Worm (Caenorhabditis elegans) whole organism, young adult: Measurements from ENCODE around the gene T02C1.1.

ENCODE experiments used
- B0019.2 ChIP-seq: fragments of 200-800 bp; sonication (Bioruptor generic); conservative IDR thresholded peaks from 2 replicates; pipeline ENCODE4 v1.3.6; 2022; ENCODE audit warnings: missing genetic modification reagents, missing genetic modification characterization, missing compliant biosample characterization
- B0035.1 ChIP-seq: sonication (generic microtip); optimal IDR thresholded peaks from 2 replicates; lab custom pipeline; 2016; ENCODE audit warnings: missing genetic modification characterization, mild to moderate bottlenecking, missing compliant biosample characterization, missing genotype, missing genetic modification reagents
- B0261.1 ChIP-seq: sonication (generic microtip); optimal IDR thresholded peaks from 2 replicates; lab custom pipeline; 2016; ENCODE audit warnings: mild to moderate bottlenecking, missing genetic modification characterization, moderate library complexity, missing compliant biosample characterization
- C17E4.6 ChIP-seq: fragments of 200-800 bp; sonication (Bioruptor generic); IDR thresholded peaks from 2 replicates; pipeline ENCODE4 v1.3.6; 2022; ENCODE audit warnings: missing genetic modification reagents, missing genetic modification characterization, missing compliant biosample characterization
- F22D6.2 ChIP-seq: sonication (generic microtip); optimal IDR thresholded peaks from 2 replicates; lab custom pipeline; 2016; ENCODE audit warnings: mild to moderate bottlenecking, missing genetic modification characterization, missing compliant biosample characterization
- F33H1.4 ChIP-seq: fragments of 200-800 bp; sonication (Bioruptor generic); IDR thresholded peaks from 2 replicates; pipeline ENCODE4 v1.3.6; 2022; ENCODE audit warnings: missing genetic modification reagents, missing genetic modification characterization, missing compliant biosample characterization
- F37B4.10 ChIP-seq: fragments of 200-800 bp; sonication (Bioruptor generic); IDR thresholded peaks from 2 replicates; pipeline ENCODE4 v1.3.6; 2022; ENCODE audit warnings: missing genetic modification characterization, missing compliant biosample characterization
- F52B5.7 ChIP-seq: sonication (generic microtip); optimal IDR thresholded peaks from 2 replicates; lab custom pipeline; 2016; ENCODE audit warnings: mild to moderate bottlenecking, missing genetic modification characterization, missing compliant biosample characterization
- F57A8.1 ChIP-seq: fragments of 200-800 bp; sonication (Bioruptor generic); optimal IDR thresholded peaks from 2 replicates; lab custom pipeline; 2018; ENCODE audit warnings: mild to moderate bottlenecking, missing genetic modification characterization, moderate library complexity, missing compliant biosample characterization
- K11D2.4 ChIP-seq: fragments of 200-800 bp; sonication (Bioruptor generic); IDR thresholded peaks from 2 replicates; pipeline ENCODE4 v1.3.6; 2022; ENCODE audit warnings: missing genetic modification reagents, missing genetic modification characterization, missing compliant biosample characterization
- Y53F4B.3 ChIP-seq: fragments of 200-800 bp; sonication (Bioruptor generic); IDR thresholded peaks from 2 replicates; pipeline ENCODE4 v1.3.6; 2022; ENCODE audit warnings: missing genetic modification reagents, missing genetic modification characterization, missing compliant biosample characterization
- Y53G8AR.9 ChIP-seq: fragments of 200-800 bp; sonication (Bioruptor generic); conservative IDR thresholded peaks from 2 replicates; pipeline ENCODE4 v1.3.6; 2022; ENCODE audit warnings: missing genetic modification reagents, missing genetic modification characterization, missing compliant biosample characterization
- Y56A3A.18 ChIP-seq: fragments of 200-800 bp; sonication (Bioruptor generic); IDR thresholded peaks from 2 replicates; pipeline ENCODE4 v1.3.6; 2022; ENCODE audit warnings: missing genetic modification reagents, missing genetic modification characterization, missing compliant biosample characterization
- akir-1 ChIP-seq: fragments of 200-800 bp; sonication (Bioruptor generic); optimal IDR thresholded peaks from 2 replicates; lab custom pipeline; 2018; ENCODE audit warnings: mild to moderate bottlenecking, missing genetic modification characterization, moderate library complexity, missing compliant biosample characterization
- atf-7 ChIP-seq: sonication (generic microtip); optimal IDR thresholded peaks from 2 replicates; lab custom pipeline; 2017; ENCODE audit warnings: mild to moderate bottlenecking, missing genetic modification characterization, missing compliant biosample characterization
- attf-5 ChIP-seq: fragments of 200-800 bp; sonication (Bioruptor generic); optimal IDR thresholded peaks from 2 replicates; lab custom pipeline; 2018; ENCODE audit warnings: mild to moderate bottlenecking, missing genetic modification characterization, missing compliant biosample characterization
- ceh-100 ChIP-seq: fragments of 200-800 bp; sonication (Bioruptor generic); IDR thresholded peaks from 2 replicates; pipeline ENCODE4 v1.3.6; 2022; ENCODE audit warnings: missing genetic modification reagents, missing genetic modification characterization, missing compliant biosample characterization
- ceh-79 ChIP-seq: sonication (generic microtip); optimal IDR thresholded peaks from 2 replicates; lab custom pipeline; 2017; ENCODE audit warnings: mild to moderate bottlenecking, missing genetic modification characterization, missing compliant biosample characterization
- dox-1 ChIP-seq: fragments of 200-800 bp; sonication (Bioruptor generic); IDR thresholded peaks from 2 replicates; pipeline ENCODE4 v1.3.6; 2022; ENCODE audit warnings: missing genetic modification reagents, missing genetic modification characterization, missing compliant biosample characterization
- dpff-1 ChIP-seq: sonication (generic microtip); optimal IDR thresholded peaks from 2 replicates; lab custom pipeline; 2017; ENCODE audit warnings: mild to moderate bottlenecking, missing genetic modification characterization, missing compliant biosample characterization
- efl-1 ChIP-seq: fragments of 150-350 bp; optimal IDR thresholded peaks from 2 replicates; lab custom pipeline; 2014; ENCODE audit warnings: missing biosample characterization, missing genetic modification reagents, missing genetic modification characterization
- egl-44 ChIP-seq: fragments of 200-800 bp; sonication (Bioruptor generic); IDR thresholded peaks from 2 replicates; pipeline ENCODE4 v1.3.6; 2022; ENCODE audit warnings: missing genetic modification reagents, missing genetic modification characterization, missing compliant biosample characterization
- egrh-3 ChIP-seq: fragments of 200-800 bp; sonication (Bioruptor generic); IDR thresholded peaks from 2 replicates; pipeline ENCODE4 v1.3.6; 2022; ENCODE audit warnings: missing genetic modification reagents, missing genetic modification characterization, missing compliant biosample characterization
- ets-4 ChIP-seq: fragments of 200-800 bp; sonication (Bioruptor generic); optimal IDR thresholded peaks from 2 replicates; lab custom pipeline; 2018; ENCODE audit warnings: mild to moderate bottlenecking, missing genetic modification characterization, missing compliant biosample characterization
- hmg-1.2 ChIP-seq: fragments of 200-800 bp; sonication (Bioruptor generic); IDR thresholded peaks from 2 replicates; pipeline ENCODE4 v1.3.6; 2022; ENCODE audit warnings: missing genetic modification reagents, missing genetic modification characterization, missing compliant biosample characterization
- lag-1 ChIP-seq: fragments of 200-800 bp; sonication (Bioruptor generic); IDR thresholded peaks from 2 replicates; pipeline ENCODE4 v1.3.6; 2022; ENCODE audit warnings: missing genetic modification reagents, missing genetic modification characterization, missing compliant biosample characterization
- let-526 ChIP-seq: fragments of 200-800 bp; sonication (Bioruptor generic); IDR thresholded peaks from 2 replicates; pipeline ENCODE4 v1.3.6; 2022; ENCODE audit warnings: missing genetic modification reagents, missing genetic modification characterization, missing compliant biosample characterization
- let-607 ChIP-seq, 2 experiments: fragments of 200-800 bp in 1 of 2; sonication (Bioruptor generic) in 1 of 2; sonication (generic microtip) in 1 of 2; optimal IDR thresholded peaks; 2 replicates each; lab custom pipeline; 2016 to 2018; ENCODE audit warnings: mild to moderate bottlenecking in 2 of 2, missing compliant biosample characterization in 2 of 2, missing genetic modification characterization in 2 of 2, moderate library complexity in 2 of 2, missing genotype in 1 of 2
- lsl-1 ChIP-seq: fragments of 200-800 bp; sonication (Bioruptor generic); optimal IDR thresholded peaks from 2 replicates; lab custom pipeline; 2018; ENCODE audit warnings: mild to moderate bottlenecking, missing genetic modification characterization, moderate library complexity, missing compliant biosample characterization
- madf-10 ChIP-seq: sonication (generic microtip); optimal IDR thresholded peaks from 2 replicates; lab custom pipeline; 2016; ENCODE audit warnings: mild to moderate bottlenecking, missing genetic modification characterization, missing compliant biosample characterization
- madf-6 ChIP-seq: fragments of 200-800 bp; sonication (Bioruptor generic); IDR thresholded peaks from 2 replicates; pipeline ENCODE4 v1.3.6; 2022; ENCODE audit warnings: missing genetic modification reagents, missing genetic modification characterization, missing compliant biosample characterization
- madf-8 ChIP-seq: fragments of 200-800 bp; sonication (Bioruptor generic); conservative IDR thresholded peaks from 2 replicates; pipeline ENCODE4 v1.3.6; 2022; ENCODE audit warnings: missing genetic modification reagents, missing genetic modification characterization, missing compliant biosample characterization
- mxl-1 ChIP-seq: sonication (generic microtip); optimal IDR thresholded peaks from 2 replicates; lab custom pipeline; 2016; ENCODE audit warnings: missing genetic modification characterization, missing compliant biosample characterization
- nfya-2 ChIP-seq: fragments of 200-800 bp; sonication (Bioruptor generic); IDR thresholded peaks from 2 replicates; pipeline ENCODE4 v1.3.6; 2022; ENCODE audit warnings: missing genetic modification reagents, missing genetic modification characterization, missing compliant biosample characterization
- nhr-179 ChIP-seq: sonication (generic microtip); optimal IDR thresholded peaks from 2 replicates; lab custom pipeline; 2016; ENCODE audit warnings: mild to moderate bottlenecking, missing genetic modification characterization, missing compliant biosample characterization
- nhr-80 ChIP-seq: sonication (generic microtip); optimal IDR thresholded peaks from 2 replicates; lab custom pipeline; 2016; ENCODE audit warnings: missing genetic modification characterization, missing compliant biosample characterization
- nhr-90 ChIP-seq: sonication (generic microtip); optimal IDR thresholded peaks from 2 replicates; lab custom pipeline; 2016; ENCODE audit warnings: missing genotype, mild to moderate bottlenecking, missing genetic modification characterization, missing compliant biosample characterization
- pha-4 ChIP-seq: fragments of 150-350 bp; sonication (generic microtip); optimal IDR thresholded peaks from 2 replicates; lab custom pipeline; 2014; ENCODE audit warnings: missing biosample characterization, missing genetic modification reagents, missing genetic modification characterization
- sdz-38 ChIP-seq: sonication (generic microtip); optimal IDR thresholded peaks from 2 replicates; lab custom pipeline; 2016; ENCODE audit warnings: missing genotype, missing genetic modification characterization, missing compliant biosample characterization
- snpc-1.1 ChIP-seq: sonication (generic microtip); optimal IDR thresholded peaks from 2 replicates; lab custom pipeline; 2017; ENCODE audit warnings: missing genetic modification characterization, mild to moderate bottlenecking, missing compliant biosample characterization, antibody characterized with exemption, moderate library complexity, missing genotype, missing genetic modification reagents; ENCODE audit not compliant: insufficient read depth
- tbp1 ChIP-seq: fragments of 200-800 bp; sonication (Bioruptor generic); optimal IDR thresholded peaks from 2 replicates; lab custom pipeline; 2018; ENCODE audit warnings: mild to moderate bottlenecking, missing genetic modification characterization, missing compliant biosample characterization
- tbx-9 ChIP-seq: sonication (generic microtip); optimal IDR thresholded peaks from 2 replicates; lab custom pipeline; 2016; ENCODE audit warnings: borderline replicate concordance, missing genetic modification characterization, inconsistent platforms, missing compliant biosample characterization
- ztf-22 ChIP-seq: fragments of 200-800 bp; sonication (Bioruptor generic); optimal IDR thresholded peaks from 2 replicates; lab custom pipeline; 2018; ENCODE audit warnings: mild to moderate bottlenecking, missing genetic modification characterization, moderate library complexity, missing compliant biosample characterization
- ztf-26 ChIP-seq: sonication (generic microtip); optimal IDR thresholded peaks from 2 replicates; lab custom pipeline; 2017; ENCODE audit warnings: missing genetic modification characterization, missing compliant biosample characterization
- ztf-28 ChIP-seq: fragments of 200-800 bp; sonication (Bioruptor generic); IDR thresholded peaks from 2 replicates; pipeline ENCODE4 v1.3.6; 2022; ENCODE audit warnings: missing genetic modification reagents, missing genetic modification characterization, missing compliant biosample characterization
- ztf-3 ChIP-seq: fragments of 200-800 bp; sonication (Bioruptor generic); optimal IDR thresholded peaks from 2 replicates; lab custom pipeline; 2018; ENCODE audit warnings: mild to moderate bottlenecking, missing genetic modification characterization, missing compliant biosample characterization

The T02C1.1 gene

ce11 chrIII:9281480-9281879, 34.2 kb downstream of the T02C1.1 start, which contains the start of gene fozi-1:
Gene fozi-1, plus strand, starts transcription at chrIII:9281780.
- TF ChIP-seq lsl-1 (GFP tag; lab: Kevin White, UChicago) = no peak
- TF ChIP-seq ceh-79 (tag; lab: Kevin White, UChicago) = no peak
- TF ChIP-seq Y53F4B.3 (GFP tag; lab: Robert Waterston, UW) = no peak
- no peak for TF ChIP-seq B0019.2 (GFP tag; lab: Robert Waterston, UW)
- no peak for TF ChIP-seq dpff-1
- no peak for TF ChIP-seq madf-8 (GFP tag; lab: Robert Waterston, UW)
- no peak for TF ChIP-seq Y53G8AR.9 (GFP tag; lab: Robert Waterston, UW)
- no peak for TF ChIP-seq nhr-80
- TF ChIP-seq ztf-3 (GFP tag; lab: Kevin White, UChicago) = no peak
- no peak for TF ChIP-seq lag-1
- TF ChIP-seq ztf-26 (tag; lab: Kevin White, UChicago) = no peak
- no peak for TF ChIP-seq pha-4
- no peak for TF ChIP-seq Y56A3A.18
- TF ChIP-seq F22D6.2 (tag; lab: Kevin White, UChicago) = no peak
- no peak for TF ChIP-seq mxl-1

ce11 chrIII:9288540-9288939, 41.2 kb downstream of the T02C1.1 start:
- no peak for TF ChIP-seq egl-44 (GFP tag; lab: Robert Waterston, UW)
- peak; percentile 43 for TF ChIP-seq nhr-80
- TF ChIP-seq B0035.1 (tag; lab: Kevin White, UChicago) = no peak
- no peak for TF ChIP-seq F52B5.7 (tag; lab: Kevin White, UChicago)
- TF ChIP-seq ceh-100 (GFP tag; lab: Robert Waterston, UW) = no peak

- TF ChIP-seq ztf-22 (GFP tag; lab: Kevin White, UChicago) = peak; percentile 46
- no peak for TF ChIP-seq let-526 (GFP tag; lab: Robert Waterston, UW)
- TF ChIP-seq F22D6.2 (tag; lab: Kevin White, UChicago) = no peak
- TF ChIP-seq ztf-3 (GFP tag; lab: Kevin White, UChicago) = no peak
- no peak for TF ChIP-seq ztf-28
- TF ChIP-seq nhr-179 (tag; lab: Kevin White, UChicago) = no peak
- no peak for TF ChIP-seq akir-1 (GFP tag; lab: Kevin White, UChicago)
- no peak for TF ChIP-seq egl-44 (GFP tag; lab: Robert Waterston, UW)
- TF ChIP-seq nhr-90 (tag; lab: Kevin White, UChicago) = peak; percentile 8
- TF ChIP-seq dox-1 = peak; percentile 65
- peak; percentile 31 for TF ChIP-seq ets-4 (GFP tag; lab: Kevin White, UChicago)
- peak; percentile 99 for TF ChIP-seq nhr-80
- no peak for TF ChIP-seq sdz-38
- no peak for TF ChIP-seq F57A8.1 (GFP tag; lab: Kevin White, UChicago)
- TF ChIP-seq attf-5 (GFP tag; lab: Kevin White, UChicago) = peak; percentile 28
- TF ChIP-seq madf-6 (GFP tag; lab: Robert Waterston, UW) = no peak
- no peak for TF ChIP-seq egrh-3 (GFP tag; lab: Robert Waterston, UW)
- no peak for TF ChIP-seq pha-4
- TF ChIP-seq tbx-9 = no peak
- TF ChIP-seq B0019.2 (GFP tag; lab: Robert Waterston, UW) = no peak
- no peak for TF ChIP-seq madf-10 (tag; lab: Kevin White, UChicago)
- no peak for TF ChIP-seq hmg-1.2 (GFP tag; lab: Robert Waterston, UW)
- TF ChIP-seq efl-1 (GFP tag; lab: Kevin White, UChicago) = no peak
- no peak for TF ChIP-seq tbp1
- no peak for TF ChIP-seq C17E4.6 (GFP tag; lab: Robert Waterston, UW)
- no peak for TF ChIP-seq nfya-2 (GFP tag; lab: Robert Waterston, UW)
- TF ChIP-seq K11D2.4 (GFP tag; lab: Robert Waterston, UW) = no peak
- TF ChIP-seq madf-8 (GFP tag; lab: Robert Waterston, UW) = no peak
- peak; percentile 65 for TF ChIP-seq atf-7 (tag; lab: Kevin White, UChicago)
- no peak for TF ChIP-seq Y53G8AR.9 (GFP tag; lab: Robert Waterston, UW)
- no peak for TF ChIP-seq F37B4.10 (GFP tag; lab: Robert Waterston, UW)
- no peak for TF ChIP-seq B0261.1 (tag; lab: Kevin White, UChicago)
- TF ChIP-seq snpc-1.1 = no peak
- peak; percentile 42 to 50 for TF ChIP-seq let-607 (tag; optimal IDR thresholded peaks at IDR 0.05; lab: Kevin White, UChicago)
- TF ChIP-seq F33H1.4 (GFP tag; lab: Robert Waterston, UW) = no peak
These were observed 42.5 kb downstream of the T02C1.1 start for ce11 chrIII:9289815-9290214.
